Worm (Caenorhabditis elegans): ENCODE data around the gene sru-6.

DNA sequence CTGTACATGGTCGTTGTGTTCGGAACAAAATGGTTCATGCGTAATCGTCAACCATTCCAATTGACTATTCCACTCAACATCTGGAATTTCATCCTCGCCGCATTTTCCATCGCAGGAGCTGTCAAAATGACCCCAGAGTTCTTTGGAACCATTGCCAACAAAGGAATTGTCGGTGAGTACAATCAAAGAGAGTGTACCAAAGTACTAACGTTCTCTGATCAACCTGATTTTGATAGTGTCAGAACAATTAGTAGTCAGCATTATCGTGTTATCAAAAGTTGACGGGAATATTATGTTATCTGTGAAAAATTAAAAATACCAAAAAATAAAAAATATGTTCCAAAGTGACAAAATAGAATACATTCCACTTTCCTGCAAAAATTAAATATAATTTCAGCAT, 36.6 kb downstream of the sru-6 start:
- TF ChIP-seq ztf-23 (GFP tag; IDR thresholded peaks at IDR 0.05), result no peak
- TF ChIP-seq cog-1 (tag; optimal IDR thresholded peaks at IDR 0.05), result no peak
- TF ChIP-seq flt-1 (GFP tag; IDR thresholded peaks at IDR 0.05), result no peak
- TF ChIP-seq T22C8.4 (GFP tag; IDR thresholded peaks at IDR 0.05), result no peak
- no peak for TF ChIP-seq klf-2 (GFP tag; conservative IDR thresholded peaks at IDR 0.05)
- no peak for TF ChIP-seq tab-1 (GFP tag; IDR thresholded peaks at IDR 0.05)
- no peak for TF ChIP-seq ztf-29 (GFP tag; IDR thresholded peaks at IDR 0.05)
- no peak for TF ChIP-seq med-1 (GFP tag; optimal IDR thresholded peaks at IDR 0.05; ENCODE audit: insufficient read depth)
- TF ChIP-seq ref-1 (GFP tag; conservative IDR thresholded peaks at IDR 0.05), result no peak

All from whole organism, midembryonic.